Fruit fly (Drosophila melanogaster): ENCODE results near the gene CG14431.

DNA sequence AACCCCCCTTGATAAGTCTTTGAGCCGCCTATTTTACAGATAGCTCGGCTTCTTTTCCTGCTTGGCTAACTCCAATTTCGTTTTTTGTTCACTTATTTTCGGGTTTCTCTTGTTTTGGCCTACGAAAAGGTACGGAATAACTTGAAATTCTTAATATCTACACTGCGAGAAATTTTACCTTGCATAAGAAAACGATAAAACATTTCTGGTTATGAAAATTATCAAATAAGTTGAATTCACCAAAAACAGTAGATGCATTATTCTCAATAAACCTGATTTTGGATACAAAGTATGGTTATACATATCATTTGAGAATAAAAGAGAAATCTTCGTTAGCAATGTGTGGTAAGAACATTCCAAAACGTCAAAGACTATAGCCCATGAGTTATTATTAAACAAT, 74.0 kb downstream of the CG14431 start:
- no peak for TF ChIP-seq EcR (GFP tag; optimal IDR thresholded peaks at IDR 0.05)
- no peak for TF ChIP-seq CG8478 (optimal IDR thresholded peaks at IDR 0.05)
- TF ChIP-seq Dll (optimal IDR thresholded peaks at IDR 0.05): no peak

All from whole organism.